Fruit fly (Drosophila melanogaster) Kc167 (cell line): ENCODE data around the gene Tango9.

Source experiments
- psq ChIP-seq: fragments of >200 bp; optimal IDR thresholded peaks from 2 replicates; lab custom pipeline; 2017; ENCODE audit warnings: missing external identifiers
- ttk ChIP-seq: sonication (Bioruptor generic); optimal IDR thresholded peaks from 2 replicates; lab custom pipeline; 2017; ENCODE audit warnings: missing external identifiers

dm6 chr3R:11989996-11990395, 15.3 kb upstream of the Tango9 start:
- TF ChIP-seq ttk (no peak), psq (lab: Kevin White, UChicago) (no peak)
